Worm (Caenorhabditis elegans): Measurements from ENCODE around the gene M01H9.10.

ce11 chrIV:4441077-4441476 is 38.9 kb downstream of the M01H9.10 start, which contains the start of gene fbxb-75:
- TF ChIP-seq nhr-237 (tag; optimal IDR thresholded peaks at IDR 0.05), result no peak
- TF ChIP-seq dpl-1 (GFP tag; optimal IDR thresholded peaks at IDR 0.05), result no peak
- no peak for TF ChIP-seq F16B12.6 (tag; optimal IDR thresholded peaks at IDR 0.05)
- no peak for TF ChIP-seq snpc-4 (tag; optimal IDR thresholded peaks at IDR 0.05)
- no peak for TF ChIP-seq pag-3 (tag; optimal IDR thresholded peaks at IDR 0.05; ENCODE audit: borderline replicate concordance, insufficient read depth)
- no peak for TF ChIP-seq mab-9 (GFP tag; IDR thresholded peaks at IDR 0.05)
- no peak for TF ChIP-seq tbx-2 (tag; optimal IDR thresholded peaks at IDR 0.05)
- no peak for TF ChIP-seq elt-3 (tag; optimal IDR thresholded peaks at IDR 0.05)
- TF ChIP-seq nhr-85 (tag), result no peak
- no peak for TF ChIP-seq lin-39 (tag; optimal IDR thresholded peaks at IDR 0.05)
- TF ChIP-seq nhr-77 (tag; optimal IDR thresholded peaks at IDR 0.05), result no peak
- TF ChIP-seq irx-1 (tag; optimal IDR thresholded peaks at IDR 0.05), result no peak
- TF ChIP-seq nhr-28 (tag; optimal IDR thresholded peaks at IDR 0.05), result no peak
